Fruit fly (Drosophila melanogaster): ENCODE data around the gene Eip78C.

The Eip78C gene

DNA sequence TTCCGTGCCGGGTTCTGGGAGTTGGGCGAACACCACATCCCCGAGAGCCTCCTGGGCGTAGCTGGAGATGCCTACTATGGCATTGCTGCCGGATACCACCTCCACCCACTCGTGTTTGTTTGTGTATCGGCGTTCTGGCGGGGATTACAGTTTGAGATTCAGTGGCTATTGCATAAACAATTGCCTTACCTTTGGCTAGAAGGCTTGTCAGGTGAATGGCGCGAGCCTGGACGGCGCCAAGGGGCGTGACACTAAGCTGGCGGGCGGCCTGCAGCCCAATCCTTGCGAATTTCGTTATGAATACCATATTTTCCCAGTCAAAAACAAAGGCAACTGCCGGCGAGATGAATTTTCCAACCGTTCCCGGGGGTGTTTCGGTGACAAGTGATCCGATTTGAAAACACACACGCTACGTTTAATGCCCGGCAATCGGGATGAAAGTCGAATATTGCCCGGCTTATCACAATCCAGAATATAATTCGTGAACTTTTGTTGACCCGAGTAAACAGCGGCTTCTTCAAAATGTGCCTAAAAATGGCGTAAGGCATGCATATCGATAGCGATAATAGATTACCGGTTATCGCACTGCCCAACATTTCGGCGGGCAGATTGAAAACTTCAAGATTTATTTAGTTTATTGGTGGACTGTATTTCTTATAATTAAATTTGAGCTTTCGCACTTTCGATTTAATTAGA is 54.7 kb downstream of the Eip78C start, which contains the start of gene ppl (continued):
- TF ChIP-seq pho (GFP tag; optimal IDR thresholded peaks at IDR 0.05) = no peak
- TF ChIP-seq CG6654 (GFP tag; optimal IDR thresholded peaks at IDR 0.05) = peak; percentile 97
- TF ChIP-seq NC2β (GFP tag; optimal IDR thresholded peaks at IDR 0.05) = peak; percentile 4
- peak; percentile 29 for TF ChIP-seq CG17829 (tag; optimal IDR thresholded peaks at IDR 0.05)
- no peak for TF ChIP-seq Optix (GFP tag; IDR thresholded peaks at IDR 0.05)
- TF ChIP-seq CG34422 (GFP tag; IDR thresholded peaks at IDR 0.05) = no peak
- no peak for TF ChIP-seq CG13894 (tag; optimal IDR thresholded peaks at IDR 0.05)
- TF ChIP-seq CG10565 (GFP tag; optimal IDR thresholded peaks at IDR 0.05) = no peak
- no peak for TF ChIP-seq CG10959 (GFP tag; IDR thresholded peaks at IDR 0.05)
- peak; percentile 1 for TF ChIP-seq CG4282 (GFP tag; optimal IDR thresholded peaks at IDR 0.05)
- no peak for TF ChIP-seq CG8388 (GFP tag; optimal IDR thresholded peaks at IDR 0.05)
- no peak for TF ChIP-seq Kr (GFP tag; optimal IDR thresholded peaks at IDR 0.05)
- TF ChIP-seq run (tag; optimal IDR thresholded peaks at IDR 0.05) = no peak
- no peak for TF ChIP-seq CG31224 (GFP tag; IDR thresholded peaks at IDR 0.05)
- TF ChIP-seq Ets97D (GFP tag; optimal IDR thresholded peaks at IDR 0.05) = no peak
- TF ChIP-seq HLHmδ (GFP tag; optimal IDR thresholded peaks at IDR 0.05) = peak; percentile 45
- no peak for TF ChIP-seq fu2 (GFP tag; optimal IDR thresholded peaks at IDR 0.05)
- peak; percentile 50 for TF ChIP-seq bbx (GFP tag; IDR thresholded peaks at IDR 0.05; ENCODE audit: partially characterized antibody)
- peak; percentile 27 for TF ChIP-seq exex (tag; optimal IDR thresholded peaks at IDR 0.05)
- TF ChIP-seq CG17361 (GFP tag; IDR thresholded peaks at IDR 0.05) = 0 out of 3 replicates have a peak, but pooled peaks have one; percentile 19
- peak; percentile 57 for TF ChIP-seq CG6791 (GFP tag; IDR thresholded peaks at IDR 0.05; ENCODE audit: partially characterized antibody)
- no peak for TF ChIP-seq CkIIα-i1 (GFP tag; IDR thresholded peaks at IDR 0.05)
- no peak for TF ChIP-seq cwo (GFP tag; optimal IDR thresholded peaks at IDR 0.05)
- no peak for TF ChIP-seq CG11504 (tag; optimal IDR thresholded peaks at IDR 0.05)
- no peak for TF ChIP-seq CG11723 (GFP tag; optimal IDR thresholded peaks at IDR 0.05)
- 0 out of 3 replicates have a peak, but pooled peaks have one; percentile 13 for TF ChIP-seq CG14860 (GFP tag; IDR thresholded peaks at IDR 0.05; ENCODE audit: partially characterized antibody)
- TF ChIP-seq crp (GFP tag; optimal IDR thresholded peaks at IDR 0.05) = no peak
- TF ChIP-seq CG8765 (GFP tag; IDR thresholded peaks at IDR 0.05) = no peak
- TF ChIP-seq CG9437 (GFP tag; optimal IDR thresholded peaks at IDR 0.05) = no peak
- no peak for TF ChIP-seq CG3281 (GFP tag; optimal IDR thresholded peaks at IDR 0.05)
- no peak for TF ChIP-seq cad (GFP tag; optimal IDR thresholded peaks at IDR 0.05)
- TF ChIP-seq bcd (GFP tag; optimal IDR thresholded peaks at IDR 0.05) = no peak
- no peak for TF ChIP-seq nmo (GFP tag; optimal IDR thresholded peaks at IDR 0.05)
- TF ChIP-seq trh (GFP tag; optimal IDR thresholded peaks at IDR 0.05) = no peak
- TF ChIP-seq Ada2b (GFP tag; IDR thresholded peaks at IDR 0.05) = no peak
- no peak for TF ChIP-seq CG12942 (GFP tag; optimal IDR thresholded peaks at IDR 0.05)
- TF ChIP-seq esg (GFP tag; conservative IDR thresholded peaks at IDR 0.05) = no peak
- TF ChIP-seq ham (GFP tag; IDR thresholded peaks at IDR 0.05) = no peak
- no peak for TF ChIP-seq sqz (GFP tag; optimal IDR thresholded peaks at IDR 0.05)
- no peak for TF ChIP-seq rib (GFP tag; IDR thresholded peaks at IDR 0.05)
- TF ChIP-seq pros (GFP tag; optimal IDR thresholded peaks at IDR 0.05) = peak; percentile 87
- TF ChIP-seq MBD-R2 (GFP tag; IDR thresholded peaks at IDR 0.05) = peak; percentile 49; the same call in 1 of the 2 replicates
- peak; percentile 0 for TF ChIP-seq nom (GFP tag; optimal IDR thresholded peaks at IDR 0.05)
- peak; percentile 47 for TF ChIP-seq CG7987 (GFP tag; optimal IDR thresholded peaks at IDR 0.05)
- TF ChIP-seq CG9609 (GFP tag; optimal IDR thresholded peaks at IDR 0.05) = no peak
- TF ChIP-seq Xrp1 (GFP tag; IDR thresholded peaks at IDR 0.05) = no peak
- TF ChIP-seq h (optimal IDR thresholded peaks at IDR 0.05) = no peak
- no peak for TF ChIP-seq CG10462 (GFP tag; optimal IDR thresholded peaks at IDR 0.05)
- TF ChIP-seq CG6175 (GFP tag; IDR thresholded peaks at IDR 0.05) = no peak
- no peak for TF ChIP-seq CG7372 (GFP tag; IDR thresholded peaks at IDR 0.05)

Measured in whole organism, embryonic.